Worm (Caenorhabditis elegans) whole organism, L3 larva: ENCODE results near the gene H28G03.2.

ENCODE experiments used
- R02D3.7 ChIP-seq: fragments of 150-350 bp; optimal IDR thresholded peaks from 2 replicates; lab custom pipeline; 2014; ENCODE audit warnings: missing biosample characterization, missing genetic modification characterization
- ceh-82 ChIP-seq: fragments of 150-350 bp; optimal IDR thresholded peaks from 2 replicates; lab custom pipeline; 2014; ENCODE audit warnings: missing biosample characterization, missing genetic modification characterization
- elt-1 ChIP-seq: fragments of 150-350 bp; optimal IDR thresholded peaks from 2 replicates; lab custom pipeline; 2014; ENCODE audit warnings: missing biosample characterization, missing genetic modification characterization
- elt-2 ChIP-seq: sonication (generic microtip); optimal IDR thresholded peaks from 2 replicates; lab custom pipeline; 2016; ENCODE audit warnings: missing genetic modification reagents, mild to moderate bottlenecking, missing genetic modification characterization, missing compliant biosample characterization
- mdl-1 ChIP-seq: fragments of 150-350 bp; optimal IDR thresholded peaks from 2 replicates; lab custom pipeline; 2014; ENCODE audit warnings: missing biosample characterization, missing genetic modification characterization
- nhr-25 ChIP-seq: sonication (generic microtip); optimal IDR thresholded peaks from 2 replicates; lab custom pipeline; 2017; ENCODE audit warnings: missing biosample characterization, missing genetic modification characterization
- nhr-28 ChIP-seq: fragments of 150-350 bp; optimal IDR thresholded peaks from 2 replicates; lab custom pipeline; 2014; ENCODE audit warnings: missing biosample characterization, missing genetic modification characterization
- skn-1 ChIP-seq: fragments of 150-350 bp; optimal IDR thresholded peaks from 2 replicates; lab custom pipeline; 2014; ENCODE audit warnings: missing biosample characterization, missing genetic modification characterization
- snpc-4 ChIP-seq: fragments of 150-350 bp; optimal IDR thresholded peaks from 2 replicates; lab custom pipeline; 2014; ENCODE audit warnings: missing biosample characterization, missing genetic modification characterization
- tbx-2 ChIP-seq: sonication (generic microtip); optimal IDR thresholded peaks from 2 replicates; lab custom pipeline; 2016; ENCODE audit warnings: mild to moderate bottlenecking, missing genetic modification characterization, missing compliant biosample characterization
- unc-39 ChIP-seq: sonication (generic microtip); optimal IDR thresholded peaks from 4 replicates; lab custom pipeline; 2017; ENCODE audit warnings: missing biosample characterization, missing genetic modification characterization

DNA sequence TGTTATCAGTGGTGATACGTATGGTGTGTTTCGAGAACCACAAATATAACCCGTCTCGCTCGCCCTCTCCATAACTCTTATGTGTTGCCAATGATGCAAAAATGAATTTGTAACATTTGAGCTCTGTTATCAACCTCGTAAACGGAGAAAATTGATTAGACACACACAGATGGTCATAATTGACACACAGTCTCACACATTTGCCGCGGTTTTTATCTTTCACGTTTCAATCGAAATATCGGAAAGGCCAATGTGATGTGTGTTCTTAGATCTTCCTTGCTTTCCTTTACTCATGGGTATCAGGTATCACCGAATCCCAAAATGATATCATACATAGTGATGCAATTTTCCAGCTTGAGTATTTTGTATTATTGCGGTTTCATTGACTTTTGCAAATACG lies 8.0 kb downstream of the H28G03.2 start:
- TF ChIP-seq snpc-4 (tag; lab: Kevin White, UChicago) (no peak), elt-1 (no peak), mdl-1 (no peak), tbx-2 (no peak), R02D3.7 (tag; lab: Kevin White, UChicago) (no peak), skn-1 (tag; lab: Kevin White, UChicago) (peak; percentile 8), nhr-28 (tag; lab: Kevin White, UChicago) (no peak), elt-2 (tag; lab: Kevin White, UChicago) (peak; percentile 98), unc-39 (tag; lab: Kevin White, UChicago) (no peak), nhr-25 (no peak), ceh-82 (no peak)
